Worm (Caenorhabditis elegans): Measurements from ENCODE around the gene vps-15.

ce11 chrII:11901110-11901509 lies 14.5 kb downstream of the vps-15 start, which contains the start of gene vab-23:
- TF ChIP-seq tbx-11 (GFP tag; IDR thresholded peaks at IDR 0.05), result no peak
- TF ChIP-seq sea-1 (GFP tag; conservative IDR thresholded peaks at IDR 0.05), result no peak
- TF ChIP-seq ceh-36 (tag; optimal IDR thresholded peaks at IDR 0.05), result no peak
- TF ChIP-seq ama-1 (optimal IDR thresholded peaks at IDR 0.05), result no peak
- TF ChIP-seq flt-1 (GFP tag; IDR thresholded peaks at IDR 0.05), result no peak
- TF ChIP-seq scrt-1 (GFP tag; IDR thresholded peaks at IDR 0.05), result no peak
- TF ChIP-seq pes-1 (GFP tag; IDR thresholded peaks at IDR 0.05), result no peak
- TF ChIP-seq hmg-4 (GFP tag; optimal IDR thresholded peaks at IDR 0.05), result no peak
- TF ChIP-seq hnd-1 (tag; optimal IDR thresholded peaks at IDR 0.05), result no peak
- TF ChIP-seq F13C5.2 (tag; optimal IDR thresholded peaks at IDR 0.05), result no peak
- TF ChIP-seq ceh-13 (GFP tag; optimal IDR thresholded peaks at IDR 0.05), result no peak
- TF ChIP-seq hmbx-1 (tag; optimal IDR thresholded peaks at IDR 0.05), result no peak
- no peak for TF ChIP-seq aly-1 (tag; optimal IDR thresholded peaks at IDR 0.05)
- no peak for TF ChIP-seq ets-7 (tag; optimal IDR thresholded peaks at IDR 0.05)
